Worm (Caenorhabditis elegans) whole organism, late embryonic: ENCODE data around the gene R08F11.7.

Experiments
- C08G9.2 ChIP-seq: sonication (generic microtip); optimal IDR thresholded peaks from 2 replicates; lab custom pipeline; 2016; ENCODE audit warnings: mild to moderate bottlenecking, missing genetic modification characterization, moderate library complexity, missing compliant biosample characterization
- C38D4.7 ChIP-seq: fragments of 200-800 bp; sonication (Bioruptor generic); optimal IDR thresholded peaks from 2 replicates; lab custom pipeline; 2018; ENCODE audit warnings: mild to moderate bottlenecking, missing genetic modification characterization, moderate library complexity, missing compliant biosample characterization
- F13H6.1 ChIP-seq: sonication (generic microtip); optimal IDR thresholded peaks from 2 replicates; lab custom pipeline; 2016; ENCODE audit warnings: missing genetic modification characterization, missing compliant biosample characterization
- K02D7.2 ChIP-seq: sonication (generic microtip); optimal IDR thresholded peaks from 2 replicates; lab custom pipeline; 2017; ENCODE audit warnings: mild to moderate bottlenecking, missing genetic modification characterization, missing compliant biosample characterization
- K09A11.1 ChIP-seq: sonication (generic microtip); optimal IDR thresholded peaks from 2 replicates; lab custom pipeline; 2017; ENCODE audit warnings: antibody characterized with exemption, mild to moderate bottlenecking, missing genetic modification characterization, missing compliant biosample characterization; ENCODE audit not compliant: insufficient read depth
- T23F11.4 ChIP-seq: fragments of 200-800 bp; sonication (Bioruptor generic); optimal IDR thresholded peaks from 2 replicates; lab custom pipeline; 2018; ENCODE audit warnings: mild to moderate bottlenecking, missing genetic modification characterization, missing compliant biosample characterization
- Y22D7AL.16 ChIP-seq: sonication (generic microtip); optimal IDR thresholded peaks from 2 replicates; lab custom pipeline; 2016; ENCODE audit warnings: missing genetic modification characterization, missing compliant biosample characterization
- ahr-1 ChIP-seq: sonication (generic microtip); optimal IDR thresholded peaks from 2 replicates; lab custom pipeline; 2016; ENCODE audit warnings: missing genetic modification characterization, missing compliant biosample characterization
- ceh-14 ChIP-seq: sonication (generic microtip); optimal IDR thresholded peaks from 2 replicates; lab custom pipeline; 2016; ENCODE audit warnings: missing genotype, missing genetic modification characterization, missing compliant biosample characterization
- ceh-18 ChIP-seq: sonication (generic microtip); optimal IDR thresholded peaks from 2 replicates; lab custom pipeline; 2016; ENCODE audit warnings: missing genetic modification characterization, missing compliant biosample characterization
- ceh-19 ChIP-seq: fragments of 200-800 bp; sonication (Bioruptor generic); optimal IDR thresholded peaks from 2 replicates; lab custom pipeline; 2018; ENCODE audit warnings: mild to moderate bottlenecking, missing genetic modification characterization, missing compliant biosample characterization
- ceh-24 ChIP-seq: sonication (generic microtip); optimal IDR thresholded peaks from 2 replicates; lab custom pipeline; 2016; ENCODE audit warnings: mild to moderate bottlenecking, missing genetic modification characterization, missing compliant biosample characterization
- ceh-31 ChIP-seq: sonication (generic microtip); optimal IDR thresholded peaks from 2 replicates; lab custom pipeline; 2016; ENCODE audit warnings: missing genetic modification characterization, missing compliant biosample characterization
- ceh-45 ChIP-seq: fragments of 200-800 bp; sonication (Bioruptor generic); IDR thresholded peaks from 2 replicates; pipeline ENCODE4 v1.3.6; 2022; ENCODE audit warnings: missing genetic modification reagents, missing genetic modification characterization, missing compliant biosample characterization
- ceh-48 ChIP-seq: sonication (generic microtip); optimal IDR thresholded peaks from 2 replicates; lab custom pipeline; 2016; ENCODE audit warnings: missing genetic modification characterization, inconsistent platforms, missing compliant biosample characterization
- ceh-6 ChIP-seq: fragments of 200-800 bp; sonication (Bioruptor generic); optimal IDR thresholded peaks from 2 replicates; lab custom pipeline; 2018; ENCODE audit warnings: mild to moderate bottlenecking, missing genetic modification characterization, missing compliant biosample characterization
- ceh-9 ChIP-seq: sonication (generic microtip); optimal IDR thresholded peaks from 2 replicates; lab custom pipeline; 2016; ENCODE audit warnings: mild to moderate bottlenecking, missing genetic modification characterization, inconsistent platforms, missing compliant biosample characterization
- che-1 ChIP-seq: sonication (generic microtip); optimal IDR thresholded peaks from 2 replicates; lab custom pipeline; 2016; ENCODE audit warnings: mild to moderate bottlenecking, missing genetic modification characterization, missing compliant biosample characterization
- dmd-4 ChIP-seq: sonication (generic microtip); optimal IDR thresholded peaks from 2 replicates; lab custom pipeline; 2016; ENCODE audit warnings: borderline replicate concordance, missing genetic modification characterization, missing compliant biosample characterization
- dve-1 ChIP-seq: sonication (generic microtip); optimal IDR thresholded peaks from 2 replicates; lab custom pipeline; 2017; ENCODE audit warnings: antibody characterized with exemption, mild to moderate bottlenecking, missing genetic modification characterization, missing compliant biosample characterization
- elt-2 ChIP-seq: sonication (generic microtip); optimal IDR thresholded peaks from 2 replicates; lab custom pipeline; 2016; ENCODE audit warnings: missing genetic modification reagents, missing genetic modification characterization, missing compliant biosample characterization
- eyg-1 ChIP-seq: sonication (generic microtip); optimal IDR thresholded peaks from 2 replicates; lab custom pipeline; 2016; ENCODE audit warnings: missing genotype, missing genetic modification characterization, missing compliant biosample characterization
- fax-1 ChIP-seq: sonication (generic microtip); optimal IDR thresholded peaks from 2 replicates; lab custom pipeline; 2016; ENCODE audit warnings: missing genotype, missing genetic modification characterization, missing compliant biosample characterization
- hlh-15 ChIP-seq: sonication (generic microtip); optimal IDR thresholded peaks from 2 replicates; lab custom pipeline; 2016; ENCODE audit warnings: missing genetic modification characterization, missing compliant biosample characterization
- hlh-30 ChIP-seq: sonication (generic microtip); optimal IDR thresholded peaks from 2 replicates; lab custom pipeline; 2017; ENCODE audit warnings: antibody characterized with exemption, missing genetic modification characterization, missing compliant biosample characterization; ENCODE audit not compliant: insufficient read depth
- mec-3 ChIP-seq: sonication (generic microtip); optimal IDR thresholded peaks from 2 replicates; lab custom pipeline; 2016; ENCODE audit warnings: borderline replicate concordance, missing genetic modification characterization, missing compliant biosample characterization
- nfya-1 ChIP-seq: sonication (generic microtip); optimal IDR thresholded peaks from 2 replicates; lab custom pipeline; 2017; ENCODE audit warnings: missing genetic modification characterization, mild to moderate bottlenecking, missing compliant biosample characterization, antibody characterized with exemption, moderate library complexity
- nhr-11 ChIP-seq: fragments of 150-350 bp; optimal IDR thresholded peaks from 2 replicates; lab custom pipeline; 2014; ENCODE audit warnings: missing biosample characterization, missing genetic modification characterization
- pat-9 ChIP-seq: fragments of 200-800 bp; sonication (Bioruptor generic); optimal IDR thresholded peaks from 2 replicates; lab custom pipeline; 2018; ENCODE audit warnings: mild to moderate bottlenecking, missing genetic modification characterization, moderate library complexity, missing compliant biosample characterization
- pax-1 ChIP-seq: fragments of 150-350 bp; optimal IDR thresholded peaks from 2 replicates; lab custom pipeline; 2014; ENCODE audit warnings: missing biosample characterization, missing genetic modification characterization
- ref-2 ChIP-seq: sonication (generic microtip); optimal IDR thresholded peaks from 2 replicates; lab custom pipeline; 2016; ENCODE audit warnings: missing genetic modification characterization, missing compliant biosample characterization
- sdc-2 ChIP-seq: sonication (generic microtip); optimal IDR thresholded peaks from 2 replicates; lab custom pipeline; 2016; ENCODE audit warnings: missing genotype, missing genetic modification characterization, missing compliant biosample characterization
- sox-2 ChIP-seq: fragments of 200-800 bp; sonication (Bioruptor generic); IDR thresholded peaks from 2 replicates; pipeline ENCODE4 v1.3.6; 2022; ENCODE audit warnings: missing genetic modification reagents, missing genetic modification characterization, missing compliant biosample characterization
- sox-4 ChIP-seq: sonication (generic microtip); optimal IDR thresholded peaks from 2 replicates; lab custom pipeline; 2017; ENCODE audit warnings: mild to moderate bottlenecking, missing genetic modification characterization, inconsistent platforms, missing compliant biosample characterization
- syd-9 ChIP-seq: sonication (generic microtip); optimal IDR thresholded peaks from 2 replicates; lab custom pipeline; 2016; ENCODE audit warnings: mild to moderate bottlenecking, missing genetic modification characterization, moderate library complexity, missing compliant biosample characterization
- tbx-2 ChIP-seq: sonication (generic microtip); optimal IDR thresholded peaks from 2 replicates; lab custom pipeline; 2016; ENCODE audit warnings: missing genetic modification characterization, missing compliant biosample characterization
- unc-42 ChIP-seq: sonication (generic microtip); optimal IDR thresholded peaks from 2 replicates; lab custom pipeline; 2016; ENCODE audit warnings: missing genotype, missing genetic modification characterization, missing compliant biosample characterization
- zip-5 ChIP-seq: sonication (generic microtip); optimal IDR thresholded peaks from 2 replicates; lab custom pipeline; 2016; ENCODE audit warnings: missing genetic modification characterization, missing compliant biosample characterization
- ztf-16 ChIP-seq: sonication (generic microtip); optimal IDR thresholded peaks from 2 replicates; lab custom pipeline; 2017; ENCODE audit warnings: missing genetic modification characterization, missing compliant biosample characterization

Gene R08F11.7

ce11 chrV:3811541-3811940 is 21.7 kb downstream of the R08F11.7 start, which contains the start of gene scl-13:
Gene scl-13 (minus strand): TSS chrV:3811641.
- no peak for TF ChIP-seq eyg-1 (tag; lab: Kevin White, UChicago)
- no peak for TF ChIP-seq C38D4.7 (GFP tag; lab: Kevin White, UChicago)
- TF ChIP-seq hlh-30: no peak

ce11 chrV:3812291-3812690 is 22.4 kb downstream of the R08F11.7 start, which contains the start of gene scl-12:
Gene scl-12 (plus strand): TSS chrV:3812591.
- TF ChIP-seq ztf-16 (tag; lab: Kevin White, UChicago) (no peak), ceh-24 (tag; lab: Kevin White, UChicago) (no peak), ceh-31 (tag; lab: Kevin White, UChicago) (no peak), pax-1 (tag; lab: Kevin White, UChicago) (no peak)

- TF ChIP-seq ceh-6 (GFP tag; lab: Kevin White, UChicago): no peak
- TF ChIP-seq hlh-15 (tag; lab: Kevin White, UChicago): no peak
- no peak for TF ChIP-seq fax-1 (tag; lab: Kevin White, UChicago)
- TF ChIP-seq ceh-19 (GFP tag; lab: Kevin White, UChicago): no peak
- TF ChIP-seq unc-42 (tag; lab: Kevin White, UChicago): no peak
- no peak for TF ChIP-seq T23F11.4 (GFP tag; lab: Kevin White, UChicago)
- TF ChIP-seq sox-4 (tag; lab: Kevin White, UChicago): no peak
These were observed 24.1 kb downstream of the R08F11.7 start for ce11 chrV:3814009-3814408.

ce11 chrV:3814938-3815337 is 25.1 kb downstream of the R08F11.7 start, which contains the start of gene H10D18.1:
Gene H10D18.1 (plus strand): TSS chrV:3815214.
- peak; percentile 44 for TF ChIP-seq unc-42 (tag; lab: Kevin White, UChicago)
- TF ChIP-seq ceh-6 (GFP tag; lab: Kevin White, UChicago): no peak
- no peak for TF ChIP-seq sox-2 (GFP tag; lab: Robert Waterston, UW)
- TF ChIP-seq ceh-31 (tag; lab: Kevin White, UChicago): peak; percentile 3

ce11 chrV:3820875-3821274 is 31.0 kb downstream of the R08F11.7 start:
- TF ChIP-seq T23F11.4 (GFP tag; lab: Kevin White, UChicago): no peak
- TF ChIP-seq hlh-30: no peak
- no peak for TF ChIP-seq ceh-24 (tag; lab: Kevin White, UChicago)
- no peak for TF ChIP-seq ceh-9
- no peak for TF ChIP-seq elt-2
- no peak for TF ChIP-seq ceh-6 (GFP tag; lab: Kevin White, UChicago)
- no peak for TF ChIP-seq ref-2 (tag; lab: Kevin White, UChicago)
- no peak for TF ChIP-seq ztf-16 (tag; lab: Kevin White, UChicago)
- no peak for TF ChIP-seq mec-3
- TF ChIP-seq Y22D7AL.16 (tag; lab: Kevin White, UChicago): no peak
- TF ChIP-seq F13H6.1: no peak
- TF ChIP-seq C08G9.2: no peak
- no peak for TF ChIP-seq fax-1 (tag; lab: Kevin White, UChicago)
- TF ChIP-seq pat-9 (tag; lab: Kevin White, UChicago): no peak
- TF ChIP-seq ceh-48 (tag; lab: Kevin White, UChicago): no peak
- TF ChIP-seq ceh-45 (GFP tag; lab: Robert Waterston, UW): no peak
- no peak for TF ChIP-seq dmd-4

- TF ChIP-seq nhr-11 (tag; lab: Kevin White, UChicago) (no peak), ahr-1 (no peak), fax-1 (tag; lab: Kevin White, UChicago) (no peak), Y22D7AL.16 (tag; lab: Kevin White, UChicago) (no peak), dve-1 (tag; lab: Kevin White, UChicago) (no peak), ceh-14 (tag; lab: Kevin White, UChicago) (no peak), ceh-6 (GFP tag; lab: Kevin White, UChicago) (no peak), zip-5 (no peak), K09A11.1 (tag; lab: Kevin White, UChicago) (no peak), nfya-1 (no peak), ceh-18 (tag; lab: Kevin White, UChicago) (no peak), K02D7.2 (no peak), tbx-2 (no peak), sox-2 (GFP tag; lab: Robert Waterston, UW) (no peak), che-1 (no peak), sdc-2 (no peak), syd-9 (no peak), ceh-45 (GFP tag; lab: Robert Waterston, UW) (no peak), unc-42 (tag; lab: Kevin White, UChicago) (no peak)
These were observed 35.3 kb downstream of the R08F11.7 start for ce11 chrV:3825190-3825589.
